Worm (Caenorhabditis elegans) whole organism, L4 larva: ENCODE results near the gene sqt-1.
A peak's percentile ranks its signal among the peaks of the same experiment; 100 is the strongest.

Source experiments
- F37D6.2 ChIP-seq: sonication (generic microtip); optimal IDR thresholded peaks from 2 replicates; lab custom pipeline; 2016; ENCODE audit warnings: mild to moderate bottlenecking, missing genetic modification characterization, missing compliant biosample characterization
- R02D3.7 ChIP-seq: fragments of 150-350 bp; sonication (generic microtip); optimal IDR thresholded peaks from 3 replicates; lab custom pipeline; 2014; ENCODE audit warnings: missing biosample characterization, missing genetic modification characterization
- T26A8.4 ChIP-seq: fragments of 200-800 bp; sonication (Bioruptor generic); IDR thresholded peaks from 2 replicates; pipeline ENCODE4 v1.3.6; 2022; ENCODE audit warnings: missing genetic modification characterization, missing compliant biosample characterization
- Y105C5A.15 ChIP-seq: fragments of 200-800 bp; sonication (Bioruptor generic); IDR thresholded peaks from 2 replicates; pipeline ENCODE4 v1.3.6; 2022; ENCODE audit warnings: missing genetic modification characterization, missing compliant biosample characterization
- Y75B8A.6 ChIP-seq: fragments of 200-800 bp; sonication (Bioruptor generic); IDR thresholded peaks from 2 replicates; pipeline ENCODE4 v1.3.6; 2022; ENCODE audit warnings: missing genetic modification reagents, missing genetic modification characterization, missing compliant biosample characterization
- aha-1 ChIP-seq: fragments of 150-350 bp; peaks from one replicate; lab custom pipeline; 2014; ENCODE audit warnings: missing biosample characterization, missing genetic modification characterization
- aly-2 ChIP-seq: sonication (generic microtip); optimal IDR thresholded peaks from 2 replicates; lab custom pipeline; 2018; ENCODE audit warnings: missing biosample characterization, missing genetic modification characterization
- attf-4 ChIP-seq: sonication (generic microtip); optimal IDR thresholded peaks from 3 replicates; lab custom pipeline; 2017; ENCODE audit warnings: missing biosample characterization, missing genetic modification characterization
- ceh-20 ChIP-seq: fragments of 200-800 bp; sonication (Bioruptor generic); IDR thresholded peaks from 2 replicates; pipeline ENCODE4 v1.3.6; 2022; ENCODE audit warnings: missing genetic modification reagents, missing genetic modification characterization, missing compliant biosample characterization
- ctbp-1 ChIP-seq: fragments of 200-800 bp; sonication (Bioruptor generic); IDR thresholded peaks from 2 replicates; pipeline ENCODE4 v1.3.6; 2022; ENCODE audit warnings: missing genetic modification reagents, missing genetic modification characterization, missing compliant biosample characterization
- daf-12 ChIP-seq: fragments of 150-350 bp; optimal IDR thresholded peaks from 2 replicates; lab custom pipeline; 2014; ENCODE audit warnings: missing biosample characterization, missing genetic modification reagents, missing genetic modification characterization
- daf-19 ChIP-seq: fragments of 200-800 bp; sonication (Bioruptor generic); conservative IDR thresholded peaks from 2 replicates; pipeline ENCODE4 v1.3.6; 2022; ENCODE audit warnings: missing genetic modification characterization, missing compliant biosample characterization
- daf-8 ChIP-seq: fragments of 200-800 bp; sonication (Bioruptor generic); IDR thresholded peaks from 2 replicates; pipeline ENCODE4 v1.3.6; 2022; ENCODE audit warnings: missing genetic modification characterization, missing compliant biosample characterization
- dmd-6 ChIP-seq: fragments of 200-800 bp; sonication (Bioruptor generic); IDR thresholded peaks from 2 replicates; pipeline ENCODE4 v1.3.6; 2022; ENCODE audit warnings: missing genetic modification reagents, missing genetic modification characterization, missing compliant biosample characterization
- dpl-1 ChIP-seq: fragments of 150-350 bp; optimal IDR thresholded peaks from 2 replicates; lab custom pipeline; 2014; ENCODE audit warnings: missing biosample characterization, missing genetic modification reagents, missing genetic modification characterization
- duxl-1 ChIP-seq: sonication (generic microtip); optimal IDR thresholded peaks from 2 replicates; lab custom pipeline; 2016; ENCODE audit warnings: mild to moderate bottlenecking, missing genetic modification characterization, moderate library complexity, missing compliant biosample characterization; ENCODE audit not compliant: poor library complexity
- dve-1 ChIP-seq: sonication (generic microtip); optimal IDR thresholded peaks from 2 replicates; lab custom pipeline; 2017; ENCODE audit warnings: antibody characterized with exemption, mild to moderate bottlenecking, missing genetic modification characterization, missing compliant biosample characterization; ENCODE audit not compliant: insufficient read depth
- egl-27 ChIP-seq: sonication (generic microtip); optimal IDR thresholded peaks from 3 replicates; lab custom pipeline; 2017; ENCODE audit warnings: missing biosample characterization, missing genetic modification reagents, missing genetic modification characterization
- fkh-10 ChIP-seq: fragments of 150-350 bp; optimal IDR thresholded peaks from 2 replicates; lab custom pipeline; 2014; ENCODE audit warnings: missing biosample characterization, missing genetic modification reagents, missing genetic modification characterization
- fos-1 ChIP-seq: fragments of 150-350 bp; optimal IDR thresholded peaks from 2 replicates; lab custom pipeline; 2014; ENCODE audit warnings: missing biosample characterization, missing genetic modification characterization
- hlh-30 ChIP-seq: sonication (generic microtip); optimal IDR thresholded peaks from 2 replicates; lab custom pipeline; 2017; ENCODE audit warnings: antibody characterized with exemption, mild to moderate bottlenecking, missing genetic modification characterization, missing compliant biosample characterization; ENCODE audit not compliant: insufficient read depth
- lim-7 ChIP-seq: fragments of 200-800 bp; sonication (Bioruptor generic); IDR thresholded peaks from 2 replicates; pipeline ENCODE4 v1.3.6; 2022; ENCODE audit warnings: missing genetic modification characterization, missing compliant biosample characterization
- lin-29 ChIP-seq: fragments of 200-800 bp; sonication (Bioruptor generic); IDR thresholded peaks from 2 replicates; pipeline ENCODE4 v1.3.6; 2022; ENCODE audit warnings: missing genetic modification reagents, missing genetic modification characterization, missing compliant biosample characterization
- lsy-2 ChIP-seq, 2 experiments: fragments of 150-350 bp in 1 of 2; sonication (generic microtip) in 1 of 2; optimal IDR thresholded peaks; 2 replicates each; lab custom pipeline; 2014 to 2017; ENCODE audit warnings: missing biosample characterization in 2 of 2, missing genetic modification characterization in 2 of 2
- madf-5 ChIP-seq, 2 experiments: fragments of 200-800 bp; sonication (Bioruptor generic); IDR thresholded peaks; 2 replicates each; pipeline ENCODE4 v1.3.6; 2022; ENCODE audit warnings: missing compliant biosample characterization in 2 of 2, missing genetic modification characterization in 2 of 2
- mxl-2 ChIP-seq: fragments of 200-800 bp; sonication (Bioruptor generic); conservative IDR thresholded peaks from 2 replicates; pipeline ENCODE4 v1.3.6; 2022; ENCODE audit warnings: missing genetic modification reagents, missing genetic modification characterization, missing compliant biosample characterization
- nhr-11 ChIP-seq: fragments of 150-350 bp; optimal IDR thresholded peaks from 2 replicates; lab custom pipeline; 2014; ENCODE audit warnings: missing biosample characterization, missing genetic modification characterization
- nhr-42 ChIP-seq: fragments of 200-800 bp; sonication (Bioruptor generic); IDR thresholded peaks from 2 replicates; pipeline ENCODE4 v1.3.6; 2022; ENCODE audit warnings: missing genetic modification characterization, missing compliant biosample characterization
- nhr-48 ChIP-seq: sonication (generic microtip); optimal IDR thresholded peaks from 2 replicates; lab custom pipeline; 2016; ENCODE audit warnings: mild to moderate bottlenecking, missing genetic modification characterization, missing compliant biosample characterization
- nhr-76 ChIP-seq: fragments of 150-350 bp; optimal IDR thresholded peaks from 2 replicates; lab custom pipeline; 2014; ENCODE audit warnings: missing biosample characterization, missing genetic modification characterization
- php-3 ChIP-seq: fragments of 200-800 bp; sonication (Bioruptor generic); IDR thresholded peaks from 2 replicates; pipeline ENCODE4 v1.3.6; 2022; ENCODE audit warnings: missing genetic modification reagents, missing genetic modification characterization, missing compliant biosample characterization
- rbr-2 ChIP-seq: sonication (generic microtip); optimal IDR thresholded peaks from 2 replicates; lab custom pipeline; 2016; ENCODE audit warnings: missing genotype, missing genetic modification characterization, missing compliant biosample characterization
- saeg-2 ChIP-seq: fragments of 200-800 bp; sonication (Bioruptor generic); IDR thresholded peaks from 2 replicates; pipeline ENCODE4 v1.3.6; 2022; ENCODE audit warnings: missing genetic modification reagents, missing genetic modification characterization, missing compliant biosample characterization
- set-16 ChIP-seq: fragments of 200-800 bp; sonication (Bioruptor generic); IDR thresholded peaks from 2 replicates; pipeline ENCODE4 v1.3.6; 2022; ENCODE audit warnings: missing genetic modification reagents, missing genetic modification characterization, missing compliant biosample characterization
- skn-1 ChIP-seq: fragments of 150-350 bp; optimal IDR thresholded peaks from 2 replicates; lab custom pipeline; 2014; ENCODE audit warnings: missing biosample characterization, missing genetic modification characterization
- snpc-4 ChIP-seq: fragments of 150-350 bp; optimal IDR thresholded peaks from 2 replicates; lab custom pipeline; 2014; ENCODE audit warnings: missing biosample characterization, missing genetic modification characterization
- spr-1 ChIP-seq: sonication (generic microtip); optimal IDR thresholded peaks from 2 replicates; lab custom pipeline; 2016; ENCODE audit warnings: mild to moderate bottlenecking, missing genetic modification characterization, missing compliant biosample characterization
- spr-3 ChIP-seq: fragments of 200-800 bp; sonication (Bioruptor generic); optimal IDR thresholded peaks from 2 replicates; lab custom pipeline; 2018; ENCODE audit warnings: mild to moderate bottlenecking, missing genetic modification characterization, missing compliant biosample characterization
- tra-1 ChIP-seq: fragments of 200-800 bp; sonication (Bioruptor generic); IDR thresholded peaks from 2 replicates; pipeline ENCODE4 v1.3.6; 2022; ENCODE audit warnings: missing genetic modification reagents, missing genetic modification characterization, missing compliant biosample characterization
- unc-130 ChIP-seq: sonication (generic microtip); optimal IDR thresholded peaks from 2 replicates; lab custom pipeline; 2016; ENCODE audit warnings: missing genetic modification reagents, missing genetic modification characterization, missing compliant biosample characterization
- unc-39 ChIP-seq: sonication (generic microtip); optimal IDR thresholded peaks from 2 replicates; lab custom pipeline; 2017; ENCODE audit warnings: missing biosample characterization, missing genetic modification characterization
- unc-62 ChIP-seq, 3 experiments: fragments of 150-350 bp in 1 of 3; sonication (generic microtip); optimal IDR thresholded peaks in 2 of 3; peaks in 1 of 3; 1 replicate in 1 of 3; 2 replicates in 2 of 3; lab custom pipeline; 2014 to 2017; ENCODE audit warnings: missing biosample characterization in 3 of 3, missing genetic modification characterization in 3 of 3, missing genetic modification reagents in 3 of 3, missing genotype in 1 of 3
- zfp-3 ChIP-seq: fragments of 200-800 bp; sonication (Bioruptor generic); conservative IDR thresholded peaks from 2 replicates; pipeline ENCODE4 v1.3.6; 2022; ENCODE audit warnings: missing genetic modification reagents, missing genetic modification characterization, missing compliant biosample characterization
- ztf-11 ChIP-seq: fragments of 150-350 bp; optimal IDR thresholded peaks from 2 replicates; lab custom pipeline; 2014; ENCODE audit warnings: missing biosample characterization, missing genetic modification characterization

The sqt-1 gene

ce11 chrII:11336640-11337241 is 896 bp downstream of the sqt-1 start:
- TF ChIP-seq mxl-2 (GFP tag; lab: Robert Waterston, UW): 0 out of 2 replicates have a peak, but pooled peaks have one; percentile 5
- peak; percentile 3 for TF ChIP-seq spr-3 (GFP tag; lab: Kevin White, UChicago)
- peak; percentile 91 for TF ChIP-seq aha-1 (tag; lab: Kevin White, UChicago)
- no peak for TF ChIP-seq attf-4
- peak; percentile 85 for TF ChIP-seq set-16 (GFP tag; lab: Robert Waterston, UW)

DNA sequence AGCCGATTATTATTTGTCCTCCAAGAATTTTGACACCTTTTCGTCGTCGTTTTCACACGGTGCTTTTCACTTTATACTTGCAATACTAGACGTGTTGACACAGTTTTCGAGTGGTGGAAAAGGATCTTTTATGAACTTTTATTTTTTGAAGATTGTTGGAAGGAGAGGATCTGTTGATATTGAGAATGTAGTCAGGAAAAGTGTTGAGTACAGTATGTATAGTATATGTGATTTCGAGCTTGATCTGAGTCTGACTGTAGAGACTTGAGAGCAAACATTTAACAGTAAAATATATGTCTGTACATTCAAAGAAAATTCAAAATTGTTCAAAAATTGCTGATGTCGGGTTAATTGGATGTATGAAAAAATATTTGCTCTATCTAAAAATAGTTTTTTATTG is 1.5 kb downstream of the sqt-1 start:
- peak; percentile 64; the same call in 1 of the 2 replicates for TF ChIP-seq T26A8.4 (GFP tag; lab: Robert Waterston, UW)
- no peak for TF ChIP-seq Y75B8A.6 (GFP tag; lab: Robert Waterston, UW)

- TF ChIP-seq egl-27 (tag; lab: Kevin White, UChicago): no peak
- no peak for TF ChIP-seq fos-1
- TF ChIP-seq unc-130 (GFP tag; lab: Kevin White, UChicago): no peak
- TF ChIP-seq nhr-48: no peak
- no peak for TF ChIP-seq snpc-4 (tag; lab: Kevin White, UChicago)
- TF ChIP-seq ztf-11 (tag; lab: Kevin White, UChicago): no peak
- no peak for TF ChIP-seq dpl-1 (GFP tag; lab: Kevin White, UChicago)
- TF ChIP-seq fkh-10 (GFP tag; lab: Kevin White, UChicago): peak; percentile 90
- no peak for TF ChIP-seq lin-29 (GFP tag; lab: Robert Waterston, UW)
- peak; percentile 2 for TF ChIP-seq rbr-2
- TF ChIP-seq zfp-3 (GFP tag; lab: Robert Waterston, UW): no peak
- TF ChIP-seq set-16 (GFP tag; lab: Robert Waterston, UW): no peak
- no peak for TF ChIP-seq ctbp-1
- peak in 1 of 2 experiments; percentile 8 for TF ChIP-seq lsy-2 (tag; optimal IDR thresholded peaks at IDR 0.05; lab: Kevin White, UChicago)
- no peak for TF ChIP-seq daf-8 (GFP tag; lab: Robert Waterston, UW)
- TF ChIP-seq daf-19 (GFP tag; lab: Robert Waterston, UW): no peak
- no peak for TF ChIP-seq aly-2 (tag; lab: Kevin White, UChicago)
- no peak for TF ChIP-seq php-3 (GFP tag; lab: Robert Waterston, UW)
- TF ChIP-seq nhr-42 (GFP tag; lab: Robert Waterston, UW): no peak
- TF ChIP-seq saeg-2 (GFP tag; lab: Robert Waterston, UW): no peak
- no peak for TF ChIP-seq skn-1 (tag; lab: Kevin White, UChicago)
- TF ChIP-seq lim-7 (GFP tag; lab: Robert Waterston, UW): no peak
- TF ChIP-seq Y105C5A.15 (GFP tag; lab: Robert Waterston, UW): no peak
- no peak for TF ChIP-seq unc-39 (tag; lab: Kevin White, UChicago)
- no peak for TF ChIP-seq madf-5 (GFP tag; IDR thresholded peaks at IDR 0.05; lab: Robert Waterston, UW)
- TF ChIP-seq dve-1 (tag; lab: Kevin White, UChicago): no peak
- peak; percentile 80 for TF ChIP-seq aha-1 (tag; lab: Kevin White, UChicago)
- TF ChIP-seq nhr-11 (tag; lab: Kevin White, UChicago): no peak
- TF ChIP-seq spr-1 (tag; lab: Kevin White, UChicago): no peak
- TF ChIP-seq duxl-1 (tag; lab: Kevin White, UChicago): no peak
- TF ChIP-seq unc-62 (GFP tag; optimal IDR thresholded peaks at IDR 0.05 in 1 of 2; lab: Kevin White, UChicago): peak in 1 of 2 experiments; percentile 84
- TF ChIP-seq unc-62 (tag; optimal IDR thresholded peaks at IDR 0.05; lab: Kevin White, UChicago): no peak
- TF ChIP-seq nhr-76 (tag; lab: Kevin White, UChicago): no peak
- TF ChIP-seq Y75B8A.6 (GFP tag; lab: Robert Waterston, UW): no peak
- TF ChIP-seq spr-3 (GFP tag; lab: Kevin White, UChicago): no peak
- no peak for TF ChIP-seq ceh-20 (GFP tag; lab: Robert Waterston, UW)
- TF ChIP-seq F37D6.2 (tag; lab: Kevin White, UChicago): no peak
- no peak for TF ChIP-seq tra-1 (GFP tag; lab: Robert Waterston, UW)
- TF ChIP-seq hlh-30 (tag; lab: Kevin White, UChicago): no peak
- TF ChIP-seq R02D3.7: no peak
- no peak for TF ChIP-seq dmd-6 (GFP tag; lab: Robert Waterston, UW)
- no peak for TF ChIP-seq daf-12 (tag; lab: Kevin White, UChicago)
Measured at ce11 chrII:11335670-11336069, 2.0 kb downstream of the sqt-1 start.
